Worm (Caenorhabditis elegans) whole organism, L3 larva: Measurements from ENCODE around the gene mlt-7.

Experiments
- ZK546.5 ChIP-seq: sonication (generic microtip); optimal IDR thresholded peaks from 2 replicates; lab custom pipeline; 2017; ENCODE audit warnings: missing biosample characterization, missing genetic modification characterization
- ceh-82 ChIP-seq: fragments of 150-350 bp; optimal IDR thresholded peaks from 2 replicates; lab custom pipeline; 2014; ENCODE audit warnings: missing biosample characterization, missing genetic modification characterization
- elt-3 ChIP-seq, 3 experiments: fragments of 150-350 bp in 1 of 3; sonication (generic microtip) in 2 of 3; optimal IDR thresholded peaks; 2 replicates in 2 of 3; 4 replicates in 1 of 3; lab custom pipeline; 2014 to 2017; ENCODE audit warnings: missing biosample characterization in 3 of 3, missing genetic modification characterization in 3 of 3
- fkh-10 ChIP-seq: sonication (generic microtip); optimal IDR thresholded peaks from 2 replicates; lab custom pipeline; 2017; ENCODE audit warnings: missing biosample characterization, missing genetic modification reagents, missing genetic modification characterization
- nhr-25 ChIP-seq: sonication (generic microtip); optimal IDR thresholded peaks from 2 replicates; lab custom pipeline; 2017; ENCODE audit warnings: missing biosample characterization, missing genetic modification characterization
- nhr-28 ChIP-seq: fragments of 150-350 bp; optimal IDR thresholded peaks from 2 replicates; lab custom pipeline; 2014; ENCODE audit warnings: missing biosample characterization, missing genetic modification characterization
- nhr-76 ChIP-seq: fragments of 150-350 bp; sonication (generic microtip); optimal IDR thresholded peaks from 5 replicates; lab custom pipeline; 2014; ENCODE audit warnings: missing biosample characterization, missing genetic modification characterization
- pqm-1 ChIP-seq: fragments of 150-350 bp; optimal IDR thresholded peaks from 2 replicates; lab custom pipeline; 2017; ENCODE audit warnings: missing biosample characterization, missing genetic modification characterization, inconsistent platforms

- TF ChIP-seq nhr-28 (no peak), ZK546.5 (tag; lab: Kevin White, UChicago) (no peak), nhr-25 (no peak), fkh-10 (GFP tag; lab: Kevin White, UChicago) (no peak), elt-3 (tag; optimal IDR thresholded peaks at IDR 0.05; lab: Kevin White, UChicago) (no peak), ceh-82 (tag; lab: Kevin White, UChicago) (no peak), pqm-1 (tag; lab: Kevin White, UChicago) (no peak), nhr-76 (tag; lab: Kevin White, UChicago) (no peak)
These were observed 52.0 kb downstream of the mlt-7 start for ce11 chrII:4444811-4445210.
